Fruit fly (Drosophila melanogaster) Kc167 (cell line): ENCODE data around the gene CG4025.

Experiments used
- Myc ChIP-seq: fragments of >200 bp; optimal IDR thresholded peaks from 2 replicates; lab custom pipeline; 2017; ENCODE audit warnings: missing external identifiers
- Sin3A ChIP-seq: fragments of >200 bp; optimal IDR thresholded peaks from 2 replicates; lab custom pipeline; 2018; ENCODE audit warnings: missing external identifiers
- h ChIP-seq: fragments of >200 bp; optimal IDR thresholded peaks from 3 replicates; lab custom pipeline; 2018; ENCODE audit warnings: missing external identifiers
- insv ChIP-seq: fragments of >200 bp; optimal IDR thresholded peaks from 3 replicates; lab custom pipeline; 2018; ENCODE audit warnings: missing external identifiers
- psq ChIP-seq: fragments of >200 bp; optimal IDR thresholded peaks from 2 replicates; lab custom pipeline; 2017; ENCODE audit warnings: missing external identifiers
- ttk ChIP-seq: sonication (Bioruptor generic); optimal IDR thresholded peaks from 2 replicates; lab custom pipeline; 2017; ENCODE audit warnings: missing external identifiers

CG4025 gene

dm6 chrX:2071878-2072817 lies 4.6 kb upstream of the CG4025 start, which contains the start of gene Rtca:
Gene Rtca (plus strand): TSS chrX:2072413.
- TF ChIP-seq ttk (no peak), psq (no peak), h (lab: Kevin White, UChicago) (no peak), insv (lab: Kevin White, UChicago) (no peak), Sin3A (lab: Kevin White, UChicago) (no peak), Myc (lab: Kevin White, UChicago) (no peak)

- TF ChIP-seq ttk (no peak), insv (lab: Kevin White, UChicago) (no peak), h (lab: Kevin White, UChicago) (no peak), Sin3A (lab: Kevin White, UChicago) (no peak), psq (no peak), Myc (lab: Kevin White, UChicago) (no peak)
Observed at dm6 chrX:2073325-2073724, 3.4 kb upstream of the CG4025 start, which contains the start of gene CG4199. Gene CG4199 (minus strand): TSS chrX:2073483.

dm6 chrX:2075846-2076377 lies 854 bp upstream of the CG4025 start, which contains the start of gene CG4045:
Gene CG4045 (minus strand): TSS chrX:2075900.
- TF ChIP-seq insv (lab: Kevin White, UChicago) (no peak), ttk (no peak), Sin3A (lab: Kevin White, UChicago) (no peak), psq (no peak)

DNA sequence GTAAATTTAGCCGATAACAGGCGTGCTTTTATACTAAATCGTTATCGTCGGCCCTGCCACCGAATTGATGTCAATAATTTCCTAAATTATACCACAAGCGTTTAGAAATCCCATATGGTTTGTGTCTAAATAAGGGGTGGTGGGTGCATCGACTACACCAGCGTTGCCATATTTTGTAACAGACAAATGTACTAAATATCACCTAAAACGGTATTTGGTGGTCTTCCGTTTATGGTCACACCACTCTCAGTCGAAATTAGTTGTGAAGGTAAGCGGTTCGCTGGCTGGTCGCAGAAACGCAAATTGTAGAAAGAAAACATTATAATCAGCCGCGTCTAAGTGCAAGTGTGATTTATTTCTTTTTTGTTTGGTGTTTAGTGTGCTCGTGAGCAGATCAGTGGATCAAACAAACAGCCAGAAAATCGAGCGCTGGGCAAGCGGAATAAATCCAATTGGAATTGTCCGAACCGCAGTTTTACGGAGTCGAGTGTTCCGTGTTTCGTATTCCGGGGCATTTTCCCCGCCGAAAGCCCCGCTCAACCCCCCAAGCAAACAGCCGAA lies 3.7 kb downstream of the CG4025 start, which contains the start of the genes CG16903 and Unc-76:
Gene CG16903, minus strand, starts transcription at position 39 of the 561 bp plus-strand sequence.
Gene Unc-76, plus strand, starts transcription at position 244 of the 561 bp plus-strand sequence.
- no peak for TF ChIP-seq Sin3A (lab: Kevin White, UChicago)
- no peak for TF ChIP-seq insv (lab: Kevin White, UChicago)
- no peak for TF ChIP-seq psq
- no peak for TF ChIP-seq h (lab: Kevin White, UChicago)
- no peak for TF ChIP-seq Myc (lab: Kevin White, UChicago)
- no peak for TF ChIP-seq ttk

DNA sequence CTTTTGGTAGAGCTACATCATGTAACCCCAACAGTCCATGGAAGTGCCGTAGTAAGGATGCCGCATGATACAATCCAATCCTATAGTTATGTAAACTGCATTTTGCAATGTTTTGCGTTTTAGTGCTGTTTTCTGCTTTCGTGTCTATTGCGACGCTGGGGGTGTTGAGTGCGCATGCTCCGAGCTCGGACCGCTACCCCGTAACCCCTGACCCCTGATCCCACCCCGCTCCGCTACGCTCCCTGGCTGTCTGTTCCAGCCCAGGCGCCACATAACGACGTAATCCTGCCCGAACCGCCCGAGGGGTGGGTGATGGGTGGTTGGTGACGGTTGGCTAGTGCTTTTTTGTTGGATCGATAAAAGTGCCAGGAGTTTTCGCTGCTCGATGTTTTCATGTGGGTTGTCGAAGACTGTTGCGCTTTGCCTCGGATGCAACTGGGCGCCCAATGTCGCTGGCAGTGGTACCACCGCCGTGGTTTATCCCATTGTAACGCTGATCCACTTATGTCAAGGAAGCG lies 5.1 kb downstream of the CG4025 start:
- TF ChIP-seq Myc (lab: Kevin White, UChicago) = no peak
- no peak for TF ChIP-seq Sin3A (lab: Kevin White, UChicago)

- no peak for TF ChIP-seq h (lab: Kevin White, UChicago)
- no peak for TF ChIP-seq ttk
- TF ChIP-seq Myc (lab: Kevin White, UChicago) = no peak
- no peak for TF ChIP-seq psq
- no peak for TF ChIP-seq insv (lab: Kevin White, UChicago)
- no peak for TF ChIP-seq Sin3A (lab: Kevin White, UChicago)
Observed at dm6 chrX:2083109-2083508, 6.3 kb downstream of the CG4025 start.

DNA sequence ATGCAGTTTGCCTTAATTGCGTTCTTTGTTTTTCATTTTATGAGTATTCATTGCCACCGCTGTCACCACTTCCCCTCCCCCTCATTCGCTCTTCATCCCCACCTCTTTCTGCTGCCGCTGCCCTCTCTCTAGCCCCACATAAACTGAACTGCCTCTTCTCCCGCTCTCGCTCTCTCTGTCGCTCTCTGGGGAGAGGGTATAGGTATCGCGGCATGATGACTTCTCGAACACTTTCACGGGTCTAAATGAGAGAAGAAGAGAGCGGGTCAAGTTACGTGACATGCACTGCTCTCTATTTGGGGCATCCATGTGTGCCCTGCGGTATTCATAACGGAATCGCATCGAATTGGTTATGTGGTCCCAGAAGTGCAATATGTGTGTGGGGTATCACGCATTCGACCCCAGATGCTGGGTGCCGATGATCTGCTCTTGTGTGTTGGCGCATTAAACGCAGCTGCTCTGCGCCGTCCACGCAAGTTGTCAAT lies 7.0 kb downstream of the CG4025 start:
- TF ChIP-seq insv (lab: Kevin White, UChicago) (no peak), Myc (lab: Kevin White, UChicago) (no peak), h (lab: Kevin White, UChicago) (no peak), ttk (no peak), psq (no peak), Sin3A (lab: Kevin White, UChicago) (no peak)

dm6 chrX:2087501-2087900 lies 10.7 kb downstream of the CG4025 start:
- TF ChIP-seq Sin3A (lab: Kevin White, UChicago) (no peak), Myc (lab: Kevin White, UChicago) (no peak), insv (lab: Kevin White, UChicago) (no peak), psq (no peak), h (lab: Kevin White, UChicago) (no peak), ttk (no peak)

DNA sequence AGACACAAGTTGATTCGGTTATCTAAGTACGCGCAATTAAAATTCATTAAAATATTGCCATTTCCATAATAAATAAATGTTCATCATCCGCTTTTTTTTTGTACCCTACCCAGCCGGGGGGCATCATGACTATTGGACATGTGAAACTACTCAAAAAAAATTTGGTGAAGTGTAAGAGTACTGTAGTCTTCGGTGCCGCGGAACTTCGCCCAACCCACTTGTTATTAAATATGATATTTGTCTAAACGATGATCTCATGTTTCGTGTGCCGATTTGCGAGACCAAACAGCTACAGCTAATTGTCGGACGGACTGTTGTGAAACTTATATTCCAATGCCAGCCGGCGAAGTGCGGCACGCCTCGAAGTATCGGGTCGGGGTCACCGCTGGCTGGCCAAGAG lies 12.0 kb downstream of the CG4025 start:
- TF ChIP-seq insv (lab: Kevin White, UChicago) (no peak), Sin3A (lab: Kevin White, UChicago) (no peak), psq (no peak), Myc (lab: Kevin White, UChicago) (no peak), ttk (no peak), h (lab: Kevin White, UChicago) (no peak)

dm6 chrX:2089812-2090211 lies 13.0 kb downstream of the CG4025 start:
- TF ChIP-seq h (lab: Kevin White, UChicago) (no peak), psq (no peak), insv (lab: Kevin White, UChicago) (no peak), Myc (lab: Kevin White, UChicago) (no peak), ttk (no peak), Sin3A (lab: Kevin White, UChicago) (no peak)

DNA sequence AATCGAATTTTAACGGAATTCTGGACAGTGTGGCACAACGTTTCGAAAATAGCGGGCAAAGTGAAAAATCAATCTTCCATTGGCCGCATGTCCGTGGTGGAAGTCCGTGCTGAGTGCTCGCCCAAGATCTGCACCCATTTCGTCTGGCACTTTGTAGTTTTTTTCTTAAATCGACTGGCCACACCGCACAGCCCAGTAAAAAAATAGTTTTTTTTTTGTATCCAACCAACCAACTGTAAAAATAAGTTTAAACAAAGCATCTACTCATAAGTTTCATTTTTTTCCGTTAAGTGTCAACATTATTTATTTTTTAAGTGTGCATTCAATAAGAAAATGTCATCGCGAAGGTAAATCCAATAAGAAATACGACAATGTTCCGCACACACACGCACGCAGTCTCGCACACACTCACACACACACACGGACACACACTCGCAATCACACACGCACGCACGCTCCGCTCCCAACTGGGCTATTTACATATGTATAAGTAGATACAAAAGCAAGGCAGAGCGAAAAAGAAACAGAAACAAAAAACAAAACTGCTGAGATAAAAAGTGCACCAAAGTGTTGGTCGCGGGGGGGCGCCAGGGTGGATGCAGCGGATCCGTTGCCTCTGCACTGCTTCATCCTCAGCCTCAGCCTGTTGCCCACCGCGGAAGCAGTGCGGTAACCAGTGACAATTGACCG lies 17.5 kb downstream of the CG4025 start, which contains the start of gene csw:
Gene csw, plus strand, starts transcription at position 163 of the 690 bp plus-strand sequence.
- TF ChIP-seq ttk = no peak
- TF ChIP-seq h (lab: Kevin White, UChicago) = no peak
- TF ChIP-seq Sin3A (lab: Kevin White, UChicago) = no peak
- TF ChIP-seq insv (lab: Kevin White, UChicago) = no peak
- no peak for TF ChIP-seq psq
- TF ChIP-seq Myc (lab: Kevin White, UChicago) = no peak
